Worm (Caenorhabditis elegans) whole organism, L3 larva: ENCODE data around the gene rpl-9.

Experiments
- ZK546.5 ChIP-seq: sonication (generic microtip); optimal IDR thresholded peaks from 2 replicates; lab custom pipeline; 2017; ENCODE audit warnings: missing biosample characterization, missing genetic modification characterization
- aly-2 ChIP-seq: fragments of 150-350 bp; optimal IDR thresholded peaks from 2 replicates; lab custom pipeline; 2014; ENCODE audit warnings: missing biosample characterization, missing genetic modification characterization
- ama-1 ChIP-seq: fragments of 150-350 bp; optimal IDR thresholded peaks from 2 replicates; lab custom pipeline; 2018
- ceh-16 ChIP-seq: sonication (generic microtip); optimal IDR thresholded peaks from 2 replicates; lab custom pipeline; 2017; ENCODE audit warnings: missing biosample characterization, missing genetic modification characterization
- ceh-28 ChIP-seq: fragments of 150-350 bp; optimal IDR thresholded peaks from 2 replicates; lab custom pipeline; 2014; ENCODE audit warnings: missing biosample characterization, missing genetic modification reagents, missing genetic modification characterization
- ceh-82 ChIP-seq: fragments of 150-350 bp; optimal IDR thresholded peaks from 2 replicates; lab custom pipeline; 2014; ENCODE audit warnings: missing biosample characterization, missing genetic modification characterization
- ceh-9 ChIP-seq: sonication (generic microtip); optimal IDR thresholded peaks from 2 replicates; lab custom pipeline; 2018; ENCODE audit warnings: missing biosample characterization, missing genetic modification characterization
- daf-12 ChIP-seq: fragments of 150-350 bp; optimal IDR thresholded peaks from 2 replicates; lab custom pipeline; 2014; ENCODE audit warnings: missing biosample characterization, missing genetic modification reagents, missing genetic modification characterization
- egl-5 ChIP-seq: fragments of 150-350 bp; optimal IDR thresholded peaks from 2 replicates; lab custom pipeline; 2017; ENCODE audit warnings: missing biosample characterization, missing genetic modification reagents, missing genetic modification characterization, inconsistent platforms
- elt-1 ChIP-seq: fragments of 150-350 bp; optimal IDR thresholded peaks from 2 replicates; lab custom pipeline; 2014; ENCODE audit warnings: missing biosample characterization, missing genetic modification characterization
- elt-2 ChIP-seq: sonication (generic microtip); optimal IDR thresholded peaks from 2 replicates; lab custom pipeline; 2016; ENCODE audit warnings: missing genetic modification reagents, mild to moderate bottlenecking, missing genetic modification characterization, missing compliant biosample characterization
- elt-3 ChIP-seq, 3 experiments: fragments of 150-350 bp in 1 of 3; sonication (generic microtip) in 2 of 3; optimal IDR thresholded peaks; 2 replicates in 2 of 3; 4 replicates in 1 of 3; lab custom pipeline; 2014 to 2017; ENCODE audit warnings: missing biosample characterization in 3 of 3, missing genetic modification characterization in 3 of 3
- fos-1 ChIP-seq: fragments of 150-350 bp; optimal IDR thresholded peaks from 2 replicates; lab custom pipeline; 2014; ENCODE audit warnings: missing biosample characterization, missing genetic modification characterization
- lin-15B ChIP-seq: fragments of 150-350 bp; optimal IDR thresholded peaks from 2 replicates; lab custom pipeline; 2014; ENCODE audit warnings: missing biosample characterization, missing genetic modification characterization
- mml-1 ChIP-seq: fragments of 150-350 bp; sonication (generic microtip); optimal IDR thresholded peaks from 3 replicates; lab custom pipeline; 2014; ENCODE audit warnings: missing biosample characterization, missing genetic modification characterization
- nfya-1 ChIP-seq: sonication (generic microtip); optimal IDR thresholded peaks from 2 replicates; lab custom pipeline; 2017; ENCODE audit warnings: missing genetic modification characterization, mild to moderate bottlenecking, missing compliant biosample characterization, antibody characterized with exemption, moderate library complexity; ENCODE audit not compliant: insufficient read depth
- nhr-11 ChIP-seq: fragments of 150-350 bp; optimal IDR thresholded peaks from 2 replicates; lab custom pipeline; 2014; ENCODE audit warnings: missing biosample characterization, missing genetic modification characterization
- nhr-237 ChIP-seq: fragments of 150-350 bp; optimal IDR thresholded peaks from 2 replicates; lab custom pipeline; 2014; ENCODE audit warnings: missing biosample characterization, missing genetic modification characterization
- nhr-25 ChIP-seq: sonication (generic microtip); optimal IDR thresholded peaks from 2 replicates; lab custom pipeline; 2017; ENCODE audit warnings: missing biosample characterization, missing genetic modification characterization
- nhr-43 ChIP-seq: sonication (generic microtip); optimal IDR thresholded peaks from 2 replicates; lab custom pipeline; 2016; ENCODE audit warnings: mild to moderate bottlenecking, missing genetic modification characterization, missing compliant biosample characterization; ENCODE audit not compliant: poor library complexity, severe bottlenecking
- nhr-76 ChIP-seq: fragments of 150-350 bp; sonication (generic microtip); optimal IDR thresholded peaks from 5 replicates; lab custom pipeline; 2014; ENCODE audit warnings: missing biosample characterization, missing genetic modification characterization
- nhr-77 ChIP-seq: fragments of 150-350 bp; optimal IDR thresholded peaks from 2 replicates; lab custom pipeline; 2014; ENCODE audit warnings: missing biosample characterization, missing genetic modification characterization
- sea-2 ChIP-seq: fragments of 150-350 bp; sonication (generic microtip); optimal IDR thresholded peaks from 4 replicates; lab custom pipeline; 2014; ENCODE audit warnings: missing biosample characterization, missing genetic modification reagents, missing genetic modification characterization
- tbx-2 ChIP-seq: sonication (generic microtip); optimal IDR thresholded peaks from 2 replicates; lab custom pipeline; 2016; ENCODE audit warnings: mild to moderate bottlenecking, missing genetic modification characterization, missing compliant biosample characterization
- unc-62 ChIP-seq: fragments of 150-350 bp; sonication (generic microtip); optimal IDR thresholded peaks from 4 replicates; lab custom pipeline; 2014; ENCODE audit warnings: missing biosample characterization, missing genetic modification reagents, missing genetic modification characterization
- zag-1 ChIP-seq: fragments of 150-350 bp; optimal IDR thresholded peaks from 2 replicates; lab custom pipeline; 2014; ENCODE audit warnings: missing biosample characterization, missing genetic modification characterization
- ztf-11 ChIP-seq: fragments of 150-350 bp; optimal IDR thresholded peaks from 2 replicates; lab custom pipeline; 2014; ENCODE audit warnings: missing biosample characterization, missing genetic modification characterization
- ztf-4 ChIP-seq: fragments of 150-350 bp; optimal IDR thresholded peaks from 2 replicates; lab custom pipeline; 2014; ENCODE audit warnings: missing biosample characterization, missing genetic modification characterization

Gene rpl-9

DNA sequence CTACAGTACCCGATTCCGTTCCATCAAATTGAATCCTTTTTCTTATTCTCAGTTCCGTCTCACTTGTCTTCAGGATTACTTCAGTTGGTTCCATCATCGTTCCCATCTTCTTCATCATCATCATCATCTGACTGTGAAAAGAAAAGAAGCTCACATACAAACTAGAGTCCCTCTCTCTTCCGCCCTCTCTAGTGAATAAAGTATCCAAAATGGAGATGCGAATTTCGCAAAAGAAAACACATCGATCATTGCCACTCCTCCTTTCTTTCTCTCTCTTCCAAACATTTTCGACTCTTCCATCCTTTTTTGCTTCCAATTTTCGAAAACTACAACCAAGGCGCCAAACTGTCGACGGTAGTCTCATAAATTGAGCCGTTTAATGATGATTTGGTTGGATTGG is 19.8 kb downstream of the rpl-9 start:
- TF ChIP-seq sea-2 (GFP tag; lab: Kevin White, UChicago) (no peak), nfya-1 (tag; lab: Kevin White, UChicago) (peak; percentile 37), unc-62 (GFP tag; lab: Kevin White, UChicago) (peak; percentile 63), nhr-76 (tag; lab: Kevin White, UChicago) (no peak)

- TF ChIP-seq daf-12 (tag; lab: Kevin White, UChicago) (no peak), ztf-4 (tag; lab: Kevin White, UChicago) (no peak), ceh-82 (tag; lab: Kevin White, UChicago) (no peak), nhr-25 (tag; lab: Kevin White, UChicago) (peak; percentile 21), elt-1 (tag; lab: Kevin White, UChicago) (peak; percentile 87)
Observed at ce11 chrIII:7550979-7551378, 21.7 kb downstream of the rpl-9 start.

DNA sequence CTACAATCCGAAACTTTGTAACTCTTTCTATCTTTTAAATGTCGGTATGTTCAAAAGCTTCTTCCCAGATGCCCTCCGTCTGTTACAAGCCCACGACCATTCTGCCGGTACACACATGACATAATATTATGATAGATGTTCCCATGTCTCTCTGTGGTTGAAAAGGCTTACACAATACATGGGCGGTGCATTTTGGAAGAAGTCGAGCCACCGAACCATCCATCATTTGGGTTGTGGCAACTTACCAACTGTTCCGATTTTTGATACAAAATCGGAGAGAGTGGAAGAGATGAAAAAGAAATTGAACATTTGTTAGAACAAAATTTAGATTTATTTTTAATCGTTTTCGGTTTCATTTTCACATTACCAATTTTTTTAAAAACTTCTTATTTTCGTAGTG is 23.7 kb downstream of the rpl-9 start:
- TF ChIP-seq tbx-2 (tag; lab: Kevin White, UChicago) (no peak), nfya-1 (tag; lab: Kevin White, UChicago) (peak; percentile 28), unc-62 (GFP tag; lab: Kevin White, UChicago) (peak; percentile 59)
- TF ChIP-seq, all 47 proteins: peak for 2

DNA sequence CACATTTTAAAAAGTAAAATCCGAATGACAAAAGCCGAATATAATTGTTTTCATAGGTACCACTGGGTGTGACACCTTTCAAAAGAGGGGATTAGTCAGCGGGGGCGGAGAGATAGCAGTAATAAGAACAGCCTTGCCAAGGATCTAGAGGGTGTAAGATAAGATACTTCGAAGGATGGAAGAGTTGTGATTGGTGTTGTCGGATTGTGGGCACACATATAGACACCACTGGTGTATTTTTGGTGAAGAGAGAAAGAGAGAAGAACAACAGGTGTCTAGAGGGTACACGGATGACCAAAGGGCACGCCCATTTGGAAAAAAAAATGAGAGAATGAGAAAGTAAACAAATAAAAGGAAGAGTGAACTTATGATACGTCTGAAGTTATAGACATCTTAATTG is 27.4 kb downstream of the rpl-9 start:
- no peak for TF ChIP-seq ceh-9
- TF ChIP-seq ztf-4 (tag; lab: Kevin White, UChicago): no peak

ce11 chrIII:7544211-7544610 is 28.4 kb downstream of the rpl-9 start:
- TF ChIP-seq tbx-2 (tag; lab: Kevin White, UChicago) (no peak), nfya-1 (tag; lab: Kevin White, UChicago) (peak; percentile 46), egl-5 (tag; lab: Kevin White, UChicago) (peak; percentile 89)

ce11 chrIII:7542037-7542436 is 30.6 kb downstream of the rpl-9 start:
- TF ChIP-seq nhr-43 (tag; lab: Kevin White, UChicago): no peak
- no peak for TF ChIP-seq nfya-1 (tag; lab: Kevin White, UChicago)
- TF ChIP-seq ZK546.5 (tag; lab: Kevin White, UChicago): no peak
- TF ChIP-seq elt-3 (tag; optimal IDR thresholded peaks at IDR 0.05; lab: Kevin White, UChicago): no peak
- no peak for TF ChIP-seq nhr-77 (tag; lab: Kevin White, UChicago)
- TF ChIP-seq nhr-237: no peak
- TF ChIP-seq fos-1 (tag; lab: Kevin White, UChicago): no peak
- TF ChIP-seq elt-1 (tag; lab: Kevin White, UChicago): no peak
- no peak for TF ChIP-seq tbx-2 (tag; lab: Kevin White, UChicago)

DNA sequence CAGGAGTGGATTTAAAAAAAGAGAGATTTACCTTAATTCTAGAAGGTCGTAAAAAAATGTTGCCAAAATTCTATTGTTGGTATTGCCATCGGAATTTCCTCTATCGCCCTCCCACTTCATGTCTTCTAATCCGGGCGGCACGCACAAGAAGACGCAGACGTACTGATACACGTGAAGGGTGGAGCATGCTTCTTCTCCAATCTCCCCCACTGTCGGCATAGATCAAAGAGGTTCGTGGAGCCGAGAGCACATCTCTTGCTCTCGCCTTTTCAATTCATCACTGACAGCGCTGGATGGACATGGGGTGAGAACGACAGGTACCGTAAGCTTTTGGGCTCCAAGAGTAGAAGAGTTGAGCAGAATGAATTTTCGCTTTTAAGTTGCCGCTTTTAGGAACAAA is 36.1 kb downstream of the rpl-9 start, which contains the start of gene lin-39:
lin-39 (minus strand) TSS at position 74 of the 400 bp plus-strand sequence.
- no peak for TF ChIP-seq lin-15B (tag; lab: Kevin White, UChicago)
- TF ChIP-seq nfya-1 (tag; lab: Kevin White, UChicago): peak; percentile 53

- TF ChIP-seq nhr-237 (no peak), ZK546.5 (tag; lab: Kevin White, UChicago) (no peak), lin-15B (tag; lab: Kevin White, UChicago) (no peak), ceh-16 (no peak), nhr-11 (tag; lab: Kevin White, UChicago) (no peak), ztf-11 (no peak), ceh-82 (tag; lab: Kevin White, UChicago) (no peak), elt-2 (tag; lab: Kevin White, UChicago) (no peak), fos-1 (tag; lab: Kevin White, UChicago) (no peak), aly-2 (tag; lab: Kevin White, UChicago) (no peak), elt-3 (tag; optimal IDR thresholded peaks at IDR 0.05; lab: Kevin White, UChicago) (no peak), nhr-43 (tag; lab: Kevin White, UChicago) (no peak), zag-1 (tag; lab: Kevin White, UChicago) (no peak), mml-1 (tag; lab: Kevin White, UChicago) (no peak), ama-1 (lab: Kevin White, UChicago) (no peak), ceh-28 (tag; lab: Kevin White, UChicago) (no peak), egl-5 (tag; lab: Kevin White, UChicago) (no peak), nhr-76 (tag; lab: Kevin White, UChicago) (no peak), sea-2 (GFP tag; lab: Kevin White, UChicago) (no peak)
Observed at ce11 chrIII:7535347-7535746, 37.3 kb downstream of the rpl-9 start.
